Worm (Caenorhabditis elegans) whole organism, L4 larva: ENCODE data around the gene Y4C6A.4.

ENCODE experiments used
- aly-2 ChIP-seq: sonication (generic microtip); optimal IDR thresholded peaks from 2 replicates; lab custom pipeline; 2018; ENCODE audit warnings: missing biosample characterization, missing genetic modification characterization
- lin-13 ChIP-seq: fragments of 150-350 bp; optimal IDR thresholded peaks from 2 replicates; lab custom pipeline; 2014; ENCODE audit warnings: missing biosample characterization, missing genetic modification reagents, missing genetic modification characterization
- nhr-11 ChIP-seq: fragments of 150-350 bp; optimal IDR thresholded peaks from 2 replicates; lab custom pipeline; 2014; ENCODE audit warnings: missing biosample characterization, missing genetic modification characterization
- zag-1 ChIP-seq: fragments of 150-350 bp; optimal IDR thresholded peaks from 2 replicates; lab custom pipeline; 2014; ENCODE audit warnings: missing biosample characterization, missing genetic modification characterization

DNA sequence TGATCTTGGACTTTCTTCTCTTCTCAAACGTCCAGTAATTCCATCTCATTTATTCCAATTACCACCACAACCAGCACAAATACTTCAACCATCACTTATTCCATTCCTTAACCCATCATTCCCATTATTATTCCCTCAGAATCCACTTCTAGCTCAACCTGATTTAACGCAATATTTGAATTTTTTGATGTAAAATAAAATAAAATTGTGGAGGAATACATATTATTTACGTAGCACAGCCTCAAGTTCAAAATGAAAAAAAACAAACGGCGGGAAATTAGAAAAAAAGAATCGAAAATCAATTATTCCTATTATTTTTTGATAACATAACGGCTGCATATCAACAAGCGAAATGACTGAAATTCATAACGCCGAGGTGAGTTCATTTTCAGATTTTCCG, 47.4 kb upstream of the Y4C6A.4 start, which contains the start of gene ZK616.61:
- TF ChIP-seq zag-1 (tag; lab: Kevin White, UChicago) (no peak), nhr-11 (no peak), lin-13 (no peak), aly-2 (tag; lab: Kevin White, UChicago) (no peak)
